Fruit fly (Drosophila melanogaster) whole organism: Measurements from ENCODE around the gene Prosalpha6.

ENCODE experiments used
- CG8478 ChIP-seq: fragments of >200 bp; optimal IDR thresholded peaks from 2 replicates; lab custom pipeline; 2018; ENCODE audit warnings: inconsistent platforms
- Dll ChIP-seq: fragments of >200 bp; optimal IDR thresholded peaks from 2 replicates; lab custom pipeline; 2017
- EcR ChIP-seq, 2 experiments: fragments of >200 bp; optimal IDR thresholded peaks; 2 replicates each; lab custom pipeline; 2017; ENCODE audit warnings: missing biosample characterization in 2 of 2, missing genetic modification characterization in 2 of 2, missing genetic modification reagents in 2 of 2
- pan ChIP-seq: fragments of >200 bp; optimal IDR thresholded peaks from 2 replicates; lab custom pipeline; 2017

DNA sequence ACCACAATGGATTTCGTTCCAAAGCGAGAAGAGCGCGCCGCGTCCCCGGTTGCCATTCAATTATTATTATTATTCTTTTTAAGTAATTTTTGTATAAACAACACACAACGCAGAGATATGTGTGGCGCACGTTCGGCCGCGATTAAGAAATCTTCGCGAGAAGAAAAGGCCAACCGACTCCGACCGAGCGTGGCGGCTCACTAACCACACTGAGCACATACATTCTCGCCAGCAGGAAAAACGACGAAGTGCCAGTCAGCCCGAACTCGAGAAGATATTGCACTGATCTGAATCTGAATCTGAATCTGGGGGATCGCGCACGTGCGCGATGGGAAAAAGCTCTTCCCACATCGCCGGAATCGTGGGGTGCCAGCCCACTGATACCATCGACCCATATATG lies 22.2 kb upstream of the Prosalpha6 start, which contains the start of gene Sur:
- no peak for TF ChIP-seq EcR (GFP tag; optimal IDR thresholded peaks at IDR 0.05; lab: Kevin White, UChicago)
- no peak for TF ChIP-seq pan (lab: Kevin White, UChicago)
- TF ChIP-seq CG8478 (lab: Kevin White, UChicago): no peak
- TF ChIP-seq Dll: no peak
